Worm (Caenorhabditis elegans) whole organism, L1 larva: Measurements from ENCODE around the gene M01E10.3.
A peak's percentile ranks its signal among the peaks of the same experiment; 100 is the strongest.

Source experiments
- C04F5.9 ChIP-seq: sonication (generic microtip); optimal IDR thresholded peaks from 2 replicates; lab custom pipeline; 2016; ENCODE audit warnings: missing genetic modification characterization, missing compliant biosample characterization
- C16A3.4 ChIP-seq: fragments of 150-350 bp; optimal IDR thresholded peaks from 2 replicates; lab custom pipeline; 2014; ENCODE audit warnings: missing biosample characterization, missing genetic modification characterization
- C34B4.2 ChIP-seq: sonication (generic microtip); optimal IDR thresholded peaks from 2 replicates; lab custom pipeline; 2017; ENCODE audit warnings: mild to moderate bottlenecking, missing genetic modification characterization, missing compliant biosample characterization
- F16B12.6 ChIP-seq: fragments of 150-350 bp; optimal IDR thresholded peaks from 2 replicates; lab custom pipeline; 2014; ENCODE audit warnings: missing biosample characterization, missing genetic modification characterization
- alr-1 ChIP-seq: fragments of 200-800 bp; sonication (Bioruptor generic); optimal IDR thresholded peaks from 2 replicates; lab custom pipeline; 2018; ENCODE audit warnings: borderline replicate concordance, mild to moderate bottlenecking, missing genetic modification characterization, missing compliant biosample characterization
- ama-1 ChIP-seq: fragments of 150-350 bp; optimal IDR thresholded peaks from 2 replicates; lab custom pipeline; 2014
- blmp-1 ChIP-seq: fragments of 150-350 bp; optimal IDR thresholded peaks from 2 replicates; lab custom pipeline; 2014; ENCODE audit warnings: missing biosample characterization, missing genetic modification characterization
- ceh-82 ChIP-seq, 3 experiments: fragments of 150-350 bp in 1 of 3; sonication (generic microtip) in 2 of 3; optimal IDR thresholded peaks; 2 replicates each; lab custom pipeline; 2014 to 2017; ENCODE audit warnings: missing biosample characterization in 3 of 3, missing genetic modification characterization in 3 of 3
- ces-1 ChIP-seq: fragments of 150-350 bp; optimal IDR thresholded peaks from 2 replicates; lab custom pipeline; 2014; ENCODE audit warnings: missing biosample characterization, missing genetic modification reagents, missing genetic modification characterization
- efl-1 ChIP-seq, 4 experiments: fragments of 150-350 bp; optimal IDR thresholded peaks in 3 of 4; peaks in 1 of 4; 1 replicate in 1 of 4; 2 replicates in 3 of 4; lab custom pipeline; 2014; ENCODE audit warnings: missing biosample characterization in 2 of 4, missing genetic modification characterization in 2 of 4, missing genetic modification reagents in 2 of 4
- egl-27 ChIP-seq, 2 experiments: fragments of 150-350 bp in 1 of 2; sonication (generic microtip); optimal IDR thresholded peaks; 3 replicates each; lab custom pipeline; 2017 to 2018; ENCODE audit warnings: missing biosample characterization in 2 of 2, missing genetic modification characterization in 2 of 2, missing genetic modification reagents in 2 of 2
- elt-2 ChIP-seq: sonication (generic microtip); optimal IDR thresholded peaks from 2 replicates; lab custom pipeline; 2016; ENCODE audit warnings: missing genetic modification characterization, mild to moderate bottlenecking, inconsistent platforms, missing compliant biosample characterization, missing genetic modification reagents
- elt-3 ChIP-seq, 6 experiments: fragments of 150-350 bp in 1 of 6; sonication (generic microtip); optimal IDR thresholded peaks; 2 replicates each; lab custom pipeline; 2017 to 2018; ENCODE audit warnings: missing biosample characterization in 6 of 6, missing genetic modification characterization in 6 of 6, inconsistent platforms in 1 of 6
- ets-5 ChIP-seq: fragments of 200-800 bp; sonication (Bioruptor generic); IDR thresholded peaks from 2 replicates; pipeline ENCODE4 v1.3.6; 2022; ENCODE audit warnings: missing genetic modification characterization, missing compliant biosample characterization
- fkh-8 ChIP-seq: sonication (generic microtip); optimal IDR thresholded peaks from 2 replicates; lab custom pipeline; 2016; ENCODE audit warnings: mild to moderate bottlenecking, missing genetic modification characterization, missing compliant biosample characterization
- fos-1 ChIP-seq: fragments of 150-350 bp; optimal IDR thresholded peaks from 2 replicates; lab custom pipeline; 2014; ENCODE audit warnings: missing biosample characterization, missing genetic modification characterization
- hlh-17 ChIP-seq: fragments of 200-800 bp; sonication (Bioruptor generic); optimal IDR thresholded peaks from 2 replicates; lab custom pipeline; 2018; ENCODE audit warnings: missing genetic modification characterization, mild to moderate bottlenecking, missing compliant biosample characterization, moderate library complexity, borderline replicate concordance
- hpl-2 ChIP-seq: fragments of 150-350 bp; optimal IDR thresholded peaks from 2 replicates; lab custom pipeline; 2014; ENCODE audit warnings: missing biosample characterization, missing genetic modification reagents, missing genetic modification characterization
- irx-1 ChIP-seq: sonication (generic microtip); optimal IDR thresholded peaks from 2 replicates; lab custom pipeline; 2016; ENCODE audit warnings: missing genetic modification characterization, missing compliant biosample characterization
- lin-14 ChIP-seq: fragments of 200-800 bp; sonication (Bioruptor generic); optimal IDR thresholded peaks from 2 replicates; lab custom pipeline; 2018; ENCODE audit warnings: mild to moderate bottlenecking, missing genetic modification characterization, moderate library complexity, missing compliant biosample characterization
- lin-35 ChIP-seq, 2 experiments: fragments of 150-350 bp; optimal IDR thresholded peaks; 2 replicates each; lab custom pipeline; 2014; ENCODE audit warnings: missing biosample characterization in 2 of 2, missing genetic modification characterization in 2 of 2, missing genetic modification reagents in 2 of 2
- lsy-2 ChIP-seq, 2 experiments: fragments of 150-350 bp; optimal IDR thresholded peaks; 2 replicates each; lab custom pipeline; 2014; ENCODE audit warnings: missing biosample characterization in 2 of 2, missing genetic modification characterization in 2 of 2
- mdl-1 ChIP-seq, 2 experiments: fragments of 150-350 bp; optimal IDR thresholded peaks; 2 replicates each; lab custom pipeline; 2014 to 2017; ENCODE audit warnings: missing biosample characterization in 2 of 2, missing genetic modification characterization in 2 of 2, inconsistent platforms in 1 of 2
- nhr-11 ChIP-seq: fragments of 150-350 bp; optimal IDR thresholded peaks from 2 replicates; lab custom pipeline; 2014; ENCODE audit warnings: missing biosample characterization, missing genetic modification characterization
- nhr-19 ChIP-seq: fragments of 200-800 bp; sonication (Bioruptor generic); conservative IDR thresholded peaks from 2 replicates; pipeline ENCODE4 v1.3.6; 2022; ENCODE audit warnings: missing genetic modification characterization, missing compliant biosample characterization
- nhr-20 ChIP-seq: sonication (generic microtip); optimal IDR thresholded peaks from 2 replicates; lab custom pipeline; 2016; ENCODE audit warnings: mild to moderate bottlenecking, missing genetic modification characterization, missing compliant biosample characterization
- nhr-237 ChIP-seq: fragments of 150-350 bp; optimal IDR thresholded peaks from 2 replicates; lab custom pipeline; 2014; ENCODE audit warnings: missing biosample characterization, missing genetic modification characterization
- nhr-28 ChIP-seq: fragments of 150-350 bp; optimal IDR thresholded peaks from 2 replicates; lab custom pipeline; 2014; ENCODE audit warnings: missing biosample characterization, missing genetic modification characterization
- nhr-71 ChIP-seq: sonication (generic microtip); optimal IDR thresholded peaks from 2 replicates; lab custom pipeline; 2016; ENCODE audit warnings: mild to moderate bottlenecking, missing genetic modification characterization, moderate library complexity, missing compliant biosample characterization
- nhr-76 ChIP-seq: sonication (generic microtip); optimal IDR thresholded peaks from 2 replicates; lab custom pipeline; 2017; ENCODE audit warnings: missing biosample characterization, missing genetic modification characterization
- nhr-77 ChIP-seq: fragments of 150-350 bp; optimal IDR thresholded peaks from 2 replicates; lab custom pipeline; 2014; ENCODE audit warnings: missing biosample characterization, missing genetic modification characterization
- nhr-85 ChIP-seq: sonication (generic microtip); peaks from one replicate; lab custom pipeline; 2016; ENCODE audit warnings: missing genetic modification characterization, inconsistent platforms, missing compliant biosample characterization
- pag-3 ChIP-seq: sonication (generic microtip); optimal IDR thresholded peaks from 2 replicates; lab custom pipeline; 2017; ENCODE audit warnings: missing genetic modification characterization, mild to moderate bottlenecking, missing compliant biosample characterization, antibody characterized with exemption, borderline replicate concordance; ENCODE audit not compliant: insufficient read depth
- pax-3 ChIP-seq: fragments of 200-800 bp; sonication (Bioruptor generic); optimal IDR thresholded peaks from 2 replicates; lab custom pipeline; 2018; ENCODE audit warnings: mild to moderate bottlenecking, missing genetic modification characterization, moderate library complexity, missing compliant biosample characterization
- sox-4 ChIP-seq: sonication (generic microtip); optimal IDR thresholded peaks from 2 replicates; lab custom pipeline; 2016; ENCODE audit warnings: missing genetic modification characterization, missing compliant biosample characterization
- sup-37 ChIP-seq: fragments of 200-800 bp; sonication (Bioruptor generic); optimal IDR thresholded peaks from 2 replicates; lab custom pipeline; 2018; ENCODE audit warnings: mild to moderate bottlenecking, missing genetic modification characterization, missing compliant biosample characterization
- tbx-2 ChIP-seq: sonication (generic microtip); optimal IDR thresholded peaks from 2 replicates; lab custom pipeline; 2016; ENCODE audit warnings: missing genetic modification characterization, missing compliant biosample characterization
- unc-62 ChIP-seq: fragments of 150-350 bp; optimal IDR thresholded peaks from 2 replicates; lab custom pipeline; 2014; ENCODE audit warnings: missing biosample characterization, missing genetic modification reagents, missing genetic modification characterization
- unc-86 ChIP-seq: sonication (generic microtip); optimal IDR thresholded peaks from 2 replicates; lab custom pipeline; 2016; ENCODE audit warnings: missing genetic modification characterization, missing compliant biosample characterization
- xbp-1 ChIP-seq: sonication (generic microtip); optimal IDR thresholded peaks from 2 replicates; lab custom pipeline; 2016; ENCODE audit warnings: missing genetic modification characterization, missing compliant biosample characterization
- zip-4 ChIP-seq: fragments of 200-800 bp; sonication (Bioruptor generic); optimal IDR thresholded peaks from 2 replicates; lab custom pipeline; 2018; ENCODE audit warnings: mild to moderate bottlenecking, missing genetic modification characterization, moderate library complexity, missing compliant biosample characterization
- ztf-11 ChIP-seq, 2 experiments: sonication (generic microtip); optimal IDR thresholded peaks; 2 replicates each; lab custom pipeline; 2016 to 2017; ENCODE audit warnings: missing genetic modification characterization in 2 of 2, missing biosample characterization in 1 of 2, missing compliant biosample characterization in 1 of 2

M01E10.3 gene

DNA sequence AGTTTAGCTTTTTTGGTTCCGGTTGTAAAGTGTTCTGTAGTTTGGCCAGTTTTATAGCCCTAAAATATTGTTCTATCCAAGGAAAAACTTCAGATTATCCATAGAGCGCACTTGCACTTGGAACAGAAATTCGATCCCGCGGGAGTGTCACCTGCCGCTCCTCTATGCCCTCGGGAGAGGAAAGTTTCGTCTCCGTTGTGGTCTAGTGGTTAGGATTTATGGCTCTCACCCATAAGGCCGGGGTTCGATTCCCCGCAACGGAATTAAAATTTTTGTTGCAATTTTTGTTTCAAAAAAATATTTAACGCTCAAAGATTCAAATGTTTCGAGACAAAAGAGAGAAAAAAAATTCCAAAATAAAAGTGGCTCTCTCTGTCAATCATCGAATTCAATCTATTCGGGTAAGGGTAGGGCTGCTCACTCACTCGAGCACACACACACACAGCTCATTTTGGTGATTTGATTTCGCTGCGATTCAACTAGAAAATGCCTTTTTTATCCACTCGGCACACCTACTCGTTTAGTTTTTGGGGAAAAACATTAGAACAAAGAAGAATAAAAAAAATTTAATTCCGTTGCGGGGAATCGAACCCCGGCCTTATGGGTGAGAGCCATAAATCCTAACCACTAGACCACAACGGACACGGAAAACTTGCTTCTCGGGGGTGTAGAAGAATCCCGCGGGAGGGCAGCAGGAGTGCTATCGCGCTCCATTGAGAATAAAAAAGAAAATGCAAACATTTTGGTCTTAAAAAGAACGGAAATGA, 21.5 kb downstream of the M01E10.3 start (continued):
- TF ChIP-seq unc-86 (tag; lab: Kevin White, UChicago) (no peak), nhr-71 (tag; lab: Kevin White, UChicago) (peak; percentile 52), nhr-77 (peak; percentile 2), sup-37 (no peak), hlh-17 (GFP tag; lab: Kevin White, UChicago) (no peak), hpl-2 (GFP tag; lab: Kevin White, UChicago) (no peak), sox-4 (no peak), ama-1 (lab: Kevin White, UChicago) (no peak), nhr-28 (no peak), alr-1 (tag; lab: Kevin White, UChicago) (no peak), tbx-2 (tag; lab: Kevin White, UChicago) (no peak), C34B4.2 (tag; lab: Kevin White, UChicago) (no peak), nhr-85 (tag; lab: Kevin White, UChicago) (peak; percentile 63), lin-35 (GFP tag; optimal IDR thresholded peaks at IDR 0.05; lab: Kevin White, UChicago) (peak; percentile 30 to 57), nhr-11 (tag; lab: Kevin White, UChicago) (no peak), nhr-20 (tag; lab: Kevin White, UChicago) (peak; percentile 40), ceh-82 (tag; optimal IDR thresholded peaks at IDR 0.05; lab: Kevin White, UChicago) (peak in 1 of 3 experiments; percentile 19), elt-2 (tag; lab: Kevin White, UChicago) (no peak), C16A3.4 (peak; percentile 23), irx-1 (tag; lab: Kevin White, UChicago) (no peak)

DNA sequence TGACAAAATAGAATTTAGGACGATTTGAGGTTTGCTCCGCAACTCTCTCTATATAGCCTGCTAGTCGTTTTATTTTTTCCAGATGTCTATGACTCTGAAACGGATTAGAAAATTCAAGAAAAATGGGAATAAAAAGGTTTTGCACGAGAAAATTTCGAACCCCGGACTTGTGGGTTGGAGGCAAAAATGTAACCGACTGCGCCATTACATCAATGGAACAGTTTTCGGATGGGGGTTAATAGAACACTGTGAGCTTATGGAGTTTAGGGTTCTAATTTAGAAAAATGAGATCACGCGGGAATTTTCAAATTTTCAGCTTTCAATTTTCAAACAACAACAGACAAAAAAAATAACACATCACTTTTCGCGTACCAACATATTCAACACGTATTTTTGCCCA, 22.2 kb downstream of the M01E10.3 start:
- TF ChIP-seq lin-35 (GFP tag; optimal IDR thresholded peaks at IDR 0.05; lab: Kevin White, UChicago) (no peak), egl-27 (tag; optimal IDR thresholded peaks at IDR 0.05; lab: Kevin White, UChicago) (no peak), nhr-237 (tag; lab: Kevin White, UChicago) (no peak), nhr-19 (GFP tag; lab: Robert Waterston, UW) (no peak), mdl-1 (tag; optimal IDR thresholded peaks at IDR 0.05; lab: Kevin White, UChicago) (no peak), fos-1 (tag; lab: Kevin White, UChicago) (no peak), ets-5 (GFP tag; lab: Robert Waterston, UW) (no peak), blmp-1 (tag; lab: Kevin White, UChicago) (no peak), elt-3 (tag; optimal IDR thresholded peaks at IDR 0.05; lab: Kevin White, UChicago) (no peak), efl-1 (optimal IDR thresholded peaks at IDR 0.05; lab: Kevin White, UChicago) (no peak), efl-1 (GFP tag; optimal IDR thresholded peaks at IDR 0.05 in 1 of 2; lab: Kevin White, UChicago) (no peak)

DNA sequence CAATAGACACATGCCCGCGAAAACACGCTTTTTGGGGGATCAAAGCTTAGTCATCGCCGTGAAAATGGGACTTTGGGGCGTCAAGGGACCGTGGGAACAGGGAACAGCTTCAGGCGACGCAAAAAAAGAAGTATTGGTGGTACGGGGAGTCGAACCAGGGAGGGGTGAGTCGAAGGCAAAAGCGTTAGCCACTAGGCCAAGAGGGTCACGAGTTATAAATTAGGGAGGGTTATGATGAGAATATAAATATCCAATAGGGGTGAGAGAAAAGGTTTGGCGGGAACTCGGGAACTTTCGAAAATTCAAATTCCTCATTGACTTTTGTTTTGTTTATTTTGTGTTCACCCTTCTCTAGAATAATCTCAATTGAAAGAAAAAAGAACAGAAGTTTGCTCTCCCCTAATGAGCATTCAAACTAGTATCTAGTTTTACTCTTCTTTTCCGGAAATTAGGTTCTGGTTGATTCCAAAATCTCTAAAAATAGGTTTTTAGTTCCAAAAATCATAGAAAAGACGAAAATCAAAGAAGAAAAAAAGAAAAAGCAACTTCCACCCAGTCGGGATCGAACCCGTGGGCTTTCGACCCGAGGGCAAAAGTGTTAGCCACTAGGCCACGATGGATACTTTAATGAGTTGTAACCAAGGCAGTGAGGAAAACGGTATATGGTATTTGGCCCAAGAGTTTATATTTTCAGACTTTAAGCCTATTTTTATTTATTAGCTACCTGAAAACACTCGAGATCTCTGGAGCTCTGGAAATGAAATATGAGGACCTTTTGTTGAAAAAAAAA, 23.0 kb downstream of the M01E10.3 start:
- no peak for TF ChIP-seq ztf-11 (tag; optimal IDR thresholded peaks at IDR 0.05; lab: Kevin White, UChicago)
- no peak for TF ChIP-seq lin-14 (GFP tag; lab: Kevin White, UChicago)
- no peak for TF ChIP-seq pag-3 (tag; lab: Kevin White, UChicago)
- no peak for TF ChIP-seq fkh-8 (tag; lab: Kevin White, UChicago)
- no peak for TF ChIP-seq xbp-1 (tag; lab: Kevin White, UChicago)
- no peak for TF ChIP-seq ces-1 (GFP tag; lab: Kevin White, UChicago)
- TF ChIP-seq nhr-76 (tag; lab: Kevin White, UChicago): no peak
- no peak for TF ChIP-seq C04F5.9 (tag; lab: Kevin White, UChicago)
- no peak for TF ChIP-seq irx-1 (tag; lab: Kevin White, UChicago)
- TF ChIP-seq unc-62 (GFP tag; lab: Kevin White, UChicago): no peak
- TF ChIP-seq lsy-2 (tag; optimal IDR thresholded peaks at IDR 0.05; lab: Kevin White, UChicago): no peak
- TF ChIP-seq nhr-71 (tag; lab: Kevin White, UChicago): no peak
- no peak for TF ChIP-seq elt-3 (tag; optimal IDR thresholded peaks at IDR 0.05; lab: Kevin White, UChicago)
- no peak for TF ChIP-seq F16B12.6 (tag; lab: Kevin White, UChicago)
- TF ChIP-seq C16A3.4: no peak
- no peak for TF ChIP-seq zip-4 (GFP tag; lab: Kevin White, UChicago)
- no peak for TF ChIP-seq pax-3
- TF ChIP-seq unc-86 (tag; lab: Kevin White, UChicago): no peak
- TF ChIP-seq, all 84 proteins: peak for 0
